Worm (Caenorhabditis elegans) whole organism, young adult: Measurements from ENCODE around the gene C16A3.6.

ENCODE experiments used
- B0019.2 ChIP-seq: fragments of 200-800 bp; sonication (Bioruptor generic); conservative IDR thresholded peaks from 2 replicates; pipeline ENCODE4 v1.3.6; 2022; ENCODE audit warnings: missing genetic modification reagents, missing genetic modification characterization, missing compliant biosample characterization
- B0035.1 ChIP-seq: sonication (generic microtip); optimal IDR thresholded peaks from 2 replicates; lab custom pipeline; 2016; ENCODE audit warnings: missing genetic modification characterization, mild to moderate bottlenecking, missing compliant biosample characterization, missing genotype, missing genetic modification reagents
- F10E7.11 ChIP-seq: sonication (generic microtip); optimal IDR thresholded peaks from 2 replicates; lab custom pipeline; 2017; ENCODE audit warnings: mild to moderate bottlenecking, missing genetic modification characterization, moderate library complexity, missing compliant biosample characterization
- F57A8.1 ChIP-seq: fragments of 200-800 bp; sonication (Bioruptor generic); optimal IDR thresholded peaks from 2 replicates; lab custom pipeline; 2018; ENCODE audit warnings: mild to moderate bottlenecking, missing genetic modification characterization, moderate library complexity, missing compliant biosample characterization
- F57C9.4 ChIP-seq: sonication (generic microtip); optimal IDR thresholded peaks from 2 replicates; lab custom pipeline; 2017; ENCODE audit warnings: mild to moderate bottlenecking, missing genetic modification characterization, missing compliant biosample characterization
- T07F8.4 ChIP-seq: sonication (generic microtip); optimal IDR thresholded peaks from 2 replicates; lab custom pipeline; 2016; ENCODE audit warnings: mild to moderate bottlenecking, missing genetic modification characterization, moderate library complexity, missing compliant biosample characterization
- T26A5.8 ChIP-seq: sonication (generic microtip); optimal IDR thresholded peaks from 2 replicates; lab custom pipeline; 2016; ENCODE audit warnings: missing genetic modification characterization, missing compliant biosample characterization
- Y53G8AR.9 ChIP-seq: fragments of 200-800 bp; sonication (Bioruptor generic); conservative IDR thresholded peaks from 2 replicates; pipeline ENCODE4 v1.3.6; 2022; ENCODE audit warnings: missing genetic modification reagents, missing genetic modification characterization, missing compliant biosample characterization
- Y67H2A.10 ChIP-seq: fragments of 200-800 bp; sonication (Bioruptor generic); conservative IDR thresholded peaks from 2 replicates; pipeline ENCODE4 v1.3.6; 2022; ENCODE audit warnings: missing genetic modification reagents, missing genetic modification characterization, missing compliant biosample characterization
- Y79H2A.3 ChIP-seq: fragments of 200-800 bp; sonication (Bioruptor generic); conservative IDR thresholded peaks from 2 replicates; pipeline ENCODE4 v1.3.6; 2022; ENCODE audit warnings: missing genetic modification reagents, missing genetic modification characterization, missing compliant biosample characterization
- ZK185.1 ChIP-seq: sonication (generic microtip); optimal IDR thresholded peaks from 2 replicates; lab custom pipeline; 2016; ENCODE audit warnings: mild to moderate bottlenecking, missing genetic modification characterization, missing compliant biosample characterization; ENCODE audit not compliant: poor library complexity, severe bottlenecking
- atf-7 ChIP-seq: sonication (generic microtip); optimal IDR thresholded peaks from 2 replicates; lab custom pipeline; 2017; ENCODE audit warnings: mild to moderate bottlenecking, missing genetic modification characterization, missing compliant biosample characterization
- attf-6 ChIP-seq: fragments of 200-800 bp; sonication (Bioruptor generic); IDR thresholded peaks from 2 replicates; pipeline ENCODE4 v1.3.6; 2022; ENCODE audit warnings: missing genetic modification reagents, missing genetic modification characterization, missing compliant biosample characterization
- bed-1 ChIP-seq: fragments of 200-800 bp; sonication (Bioruptor generic); IDR thresholded peaks from 2 replicates; pipeline ENCODE4 v1.3.6; 2022; ENCODE audit warnings: missing genetic modification reagents, missing genetic modification characterization, missing compliant biosample characterization
- ccch-3 ChIP-seq: fragments of 200-800 bp; sonication (Bioruptor generic); optimal IDR thresholded peaks from 2 replicates; lab custom pipeline; 2018; ENCODE audit warnings: mild to moderate bottlenecking, missing genetic modification characterization, missing compliant biosample characterization
- cebp-1 ChIP-seq, 2 experiments: fragments of 200-800 bp in 1 of 2; sonication (Bioruptor generic) in 1 of 2; sonication (generic microtip) in 1 of 2; IDR thresholded peaks in 1 of 2; optimal IDR thresholded peaks in 1 of 2; 2 replicates each; pipeline versions ENCODE4 v1.3.6 to Lab custom; 2017 to 2022; ENCODE audit warnings: missing compliant biosample characterization in 2 of 2, missing genetic modification characterization in 2 of 2, mild to moderate bottlenecking in 1 of 2, missing genetic modification reagents in 1 of 2, moderate library complexity in 1 of 2
- cebp-2 ChIP-seq: fragments of 200-800 bp; sonication (Bioruptor generic); IDR thresholded peaks from 2 replicates; pipeline ENCODE4 v1.3.6; 2022; ENCODE audit warnings: missing genetic modification characterization, missing compliant biosample characterization
- ceh-40 ChIP-seq: fragments of 200-800 bp; sonication (Bioruptor generic); IDR thresholded peaks from 2 replicates; pipeline ENCODE4 v1.3.6; 2022; ENCODE audit warnings: missing genetic modification characterization, missing compliant biosample characterization
- dpl-1 ChIP-seq: fragments of 150-350 bp; optimal IDR thresholded peaks from 2 replicates; lab custom pipeline; 2014; ENCODE audit warnings: missing biosample characterization, missing genetic modification reagents, missing genetic modification characterization
- egl-44 ChIP-seq: fragments of 200-800 bp; sonication (Bioruptor generic); IDR thresholded peaks from 2 replicates; pipeline ENCODE4 v1.3.6; 2022; ENCODE audit warnings: missing genetic modification reagents, missing genetic modification characterization, missing compliant biosample characterization
- egrh-3 ChIP-seq: fragments of 200-800 bp; sonication (Bioruptor generic); IDR thresholded peaks from 2 replicates; pipeline ENCODE4 v1.3.6; 2022; ENCODE audit warnings: missing genetic modification reagents, missing genetic modification characterization, missing compliant biosample characterization
- ets-4 ChIP-seq: fragments of 200-800 bp; sonication (Bioruptor generic); optimal IDR thresholded peaks from 2 replicates; lab custom pipeline; 2018; ENCODE audit warnings: mild to moderate bottlenecking, missing genetic modification characterization, missing compliant biosample characterization
- hlh-12 ChIP-seq: sonication (generic microtip); optimal IDR thresholded peaks from 2 replicates; lab custom pipeline; 2016; ENCODE audit warnings: missing genetic modification characterization, missing compliant biosample characterization
- hrde-1 ChIP-seq: sonication (generic microtip); optimal IDR thresholded peaks from 2 replicates; lab custom pipeline; 2016; ENCODE audit warnings: missing genetic modification characterization, mild to moderate bottlenecking, missing compliant biosample characterization, moderate library complexity, missing genotype, missing genetic modification reagents, borderline replicate concordance
- hsf-1 ChIP-seq: fragments of 200-800 bp; sonication (Bioruptor generic); IDR thresholded peaks from 2 replicates; pipeline ENCODE4 v1.3.6; 2022; ENCODE audit warnings: missing genetic modification reagents, missing genetic modification characterization, missing compliant biosample characterization
- lag-1 ChIP-seq: fragments of 200-800 bp; sonication (Bioruptor generic); IDR thresholded peaks from 2 replicates; pipeline ENCODE4 v1.3.6; 2022; ENCODE audit warnings: missing genetic modification reagents, missing genetic modification characterization, missing compliant biosample characterization
- lin-26 ChIP-seq: fragments of 200-800 bp; sonication (Bioruptor generic); IDR thresholded peaks from 2 replicates; pipeline ENCODE4 v1.3.6; 2022; ENCODE audit warnings: missing genetic modification reagents, missing genetic modification characterization, missing compliant biosample characterization
- lin-35 ChIP-seq, 3 experiments: fragments of 150-350 bp in 2 of 3; sonication (generic microtip) in 1 of 3; optimal IDR thresholded peaks; 2 replicates each; lab custom pipeline; 2014 to 2018; ENCODE audit warnings: missing biosample characterization in 3 of 3, missing genetic modification characterization in 3 of 3, missing genetic modification reagents in 3 of 3
- lin-40 ChIP-seq: sonication (generic microtip); optimal IDR thresholded peaks from 2 replicates; lab custom pipeline; 2016; ENCODE audit warnings: missing genetic modification characterization, mild to moderate bottlenecking, missing compliant biosample characterization, missing genotype, missing genetic modification reagents
- lir-1 ChIP-seq: fragments of 200-800 bp; sonication (Bioruptor generic); conservative IDR thresholded peaks from 2 replicates; pipeline ENCODE4 v1.3.6; 2022; ENCODE audit warnings: missing genetic modification reagents, missing genetic modification characterization, missing compliant biosample characterization
- madf-10 ChIP-seq: sonication (generic microtip); optimal IDR thresholded peaks from 2 replicates; lab custom pipeline; 2016; ENCODE audit warnings: mild to moderate bottlenecking, missing genetic modification characterization, missing compliant biosample characterization
- mes-4 ChIP-seq: sonication (generic microtip); optimal IDR thresholded peaks from 2 replicates; lab custom pipeline; 2016; ENCODE audit warnings: missing genotype, missing genetic modification characterization, missing compliant biosample characterization
- mxl-1 ChIP-seq: sonication (generic microtip); optimal IDR thresholded peaks from 2 replicates; lab custom pipeline; 2016; ENCODE audit warnings: missing genetic modification characterization, missing compliant biosample characterization
- nhr-120 ChIP-seq: fragments of 200-800 bp; sonication (Bioruptor generic); IDR thresholded peaks from 2 replicates; pipeline ENCODE4 v1.3.6; 2022; ENCODE audit warnings: missing genetic modification characterization, missing compliant biosample characterization
- nhr-80 ChIP-seq: sonication (generic microtip); optimal IDR thresholded peaks from 2 replicates; lab custom pipeline; 2016; ENCODE audit warnings: missing genetic modification characterization, missing compliant biosample characterization
- rec-8 ChIP-seq, 2 experiments: sonication (generic microtip); optimal IDR thresholded peaks; 2 replicates each; lab custom pipeline; 2016; ENCODE audit warnings: mild to moderate bottlenecking in 2 of 2, missing genetic modification characterization in 2 of 2, missing genetic modification reagents in 2 of 2, missing genotype in 2 of 2, missing biosample characterization in 1 of 2, missing compliant biosample characterization in 1 of 2, moderate library complexity in 1 of 2
- repo-1 ChIP-seq: sonication (generic microtip); optimal IDR thresholded peaks from 2 replicates; lab custom pipeline; 2017; ENCODE audit warnings: mild to moderate bottlenecking, missing genetic modification characterization, missing compliant biosample characterization
- sdz-38 ChIP-seq: sonication (generic microtip); optimal IDR thresholded peaks from 2 replicates; lab custom pipeline; 2016; ENCODE audit warnings: missing genotype, missing genetic modification characterization, missing compliant biosample characterization
- snpc-1.3 ChIP-seq: sonication (generic microtip); optimal IDR thresholded peaks from 2 replicates; lab custom pipeline; 2017; ENCODE audit warnings: missing genetic modification characterization, mild to moderate bottlenecking, missing compliant biosample characterization, antibody characterized with exemption, moderate library complexity, missing genotype, missing genetic modification reagents; ENCODE audit not compliant: insufficient read depth
- snpc-3.4 ChIP-seq: sonication (generic microtip); optimal IDR thresholded peaks from 2 replicates; lab custom pipeline; 2017; ENCODE audit warnings: missing genetic modification characterization, mild to moderate bottlenecking, missing compliant biosample characterization, antibody characterized with exemption, moderate library complexity, missing genotype, missing genetic modification reagents
- snpc-4 ChIP-seq, 5 experiments: fragments of 150-350 bp in 1 of 5; sonication (generic microtip) in 4 of 5; optimal IDR thresholded peaks; 2 replicates each; lab custom pipeline; 2014 to 2018; ENCODE audit warnings: missing genetic modification characterization in 5 of 5, missing biosample characterization in 3 of 5, antibody characterized with exemption in 2 of 5, mild to moderate bottlenecking in 2 of 5, missing compliant biosample characterization in 2 of 5, missing genotype in 2 of 5, moderate library complexity in 2 of 5, missing genetic modification reagents in 1 of 5
- tbp1 ChIP-seq: fragments of 200-800 bp; sonication (Bioruptor generic); optimal IDR thresholded peaks from 2 replicates; lab custom pipeline; 2018; ENCODE audit warnings: mild to moderate bottlenecking, missing genetic modification characterization, missing compliant biosample characterization
- unc-130 ChIP-seq: sonication (generic microtip); optimal IDR thresholded peaks from 2 replicates; lab custom pipeline; 2016; ENCODE audit warnings: missing genetic modification reagents, missing genetic modification characterization, missing compliant biosample characterization
- xnd-1 ChIP-seq: sonication (generic microtip); optimal IDR thresholded peaks from 2 replicates; lab custom pipeline; 2016; ENCODE audit warnings: missing genotype, missing genetic modification reagents, missing genetic modification characterization, missing compliant biosample characterization
- zim-3 ChIP-seq: sonication (generic microtip); optimal IDR thresholded peaks from 2 replicates; lab custom pipeline; 2017; ENCODE audit warnings: mild to moderate bottlenecking, missing genetic modification characterization, moderate library complexity, missing compliant biosample characterization
- ztf-28 ChIP-seq: fragments of 200-800 bp; sonication (Bioruptor generic); IDR thresholded peaks from 2 replicates; pipeline ENCODE4 v1.3.6; 2022; ENCODE audit warnings: missing genetic modification reagents, missing genetic modification characterization, missing compliant biosample characterization
- ztf-3 ChIP-seq: fragments of 200-800 bp; sonication (Bioruptor generic); optimal IDR thresholded peaks from 2 replicates; lab custom pipeline; 2018; ENCODE audit warnings: mild to moderate bottlenecking, missing genetic modification characterization, missing compliant biosample characterization
- ztf-6 ChIP-seq: fragments of 200-800 bp; sonication (Bioruptor generic); IDR thresholded peaks from 2 replicates; pipeline ENCODE4 v1.3.6; 2022; ENCODE audit warnings: missing genetic modification reagents, missing genetic modification characterization, missing compliant biosample characterization

Gene C16A3.6

DNA sequence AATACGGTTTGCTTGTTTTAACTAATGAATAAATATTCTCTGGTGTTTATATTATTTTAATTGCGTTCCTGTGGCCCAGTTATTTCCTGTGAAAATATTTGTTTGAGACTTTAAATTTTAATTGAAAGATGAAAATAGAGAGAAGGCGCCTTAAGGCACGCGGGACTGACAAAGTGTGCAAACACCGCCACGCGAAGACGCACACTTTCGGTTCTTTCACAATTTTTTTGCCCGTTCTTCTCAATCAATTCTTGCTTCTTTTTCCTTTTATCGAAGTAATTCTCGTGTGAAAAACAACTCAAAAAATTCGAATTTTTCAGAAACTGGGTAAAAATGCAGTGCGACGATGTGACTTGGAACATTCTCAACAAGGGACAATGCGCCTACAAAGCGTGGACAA, at the start of gene C16A3.6:
TSS of gene C16A3.6 (plus strand) at position 84 of the 400 bp plus-strand sequence.
- no peak for TF ChIP-seq rec-8 (tag; optimal IDR thresholded peaks at IDR 0.05; lab: Kevin White, UChicago)
- TF ChIP-seq egrh-3, result no peak
- no peak for TF ChIP-seq mxl-1
- TF ChIP-seq Y79H2A.3, result no peak
- no peak for TF ChIP-seq T26A5.8 (tag; lab: Kevin White, UChicago)
- no peak for TF ChIP-seq cebp-2 (GFP tag; lab: Robert Waterston, UW)
- TF ChIP-seq F57A8.1 (GFP tag; lab: Kevin White, UChicago), result no peak
- no peak for TF ChIP-seq mes-4 (tag; lab: Kevin White, UChicago)
- TF ChIP-seq unc-130 (GFP tag; lab: Kevin White, UChicago), result no peak
- TF ChIP-seq ceh-40 (GFP tag; lab: Robert Waterston, UW), result no peak
- no peak for TF ChIP-seq lag-1 (GFP tag; lab: Robert Waterston, UW)
- no peak for TF ChIP-seq hlh-12
- no peak for TF ChIP-seq cebp-1 (GFP tag; IDR thresholded peaks at IDR 0.05; lab: Robert Waterston, UW)
- peak; percentile 72 for TF ChIP-seq cebp-1 (tag; optimal IDR thresholded peaks at IDR 0.05; lab: Kevin White, UChicago)
- no peak for TF ChIP-seq Y67H2A.10 (GFP tag; lab: Robert Waterston, UW)
- no peak for TF ChIP-seq atf-7
- no peak for TF ChIP-seq ets-4
- TF ChIP-seq B0035.1 (tag; lab: Kevin White, UChicago), result no peak
- no peak for TF ChIP-seq bed-1 (GFP tag; lab: Robert Waterston, UW)
- TF ChIP-seq zim-3 (tag; lab: Kevin White, UChicago), result no peak
- TF ChIP-seq Y53G8AR.9 (GFP tag; lab: Robert Waterston, UW), result no peak
- no peak for TF ChIP-seq F10E7.11 (tag; lab: Kevin White, UChicago)
- no peak for TF ChIP-seq snpc-3.4 (tag; lab: Kevin White, UChicago)
- no peak for TF ChIP-seq lin-26
- TF ChIP-seq dpl-1 (GFP tag; lab: Kevin White, UChicago), result no peak
- TF ChIP-seq madf-10 (tag; lab: Kevin White, UChicago), result no peak
- no peak for TF ChIP-seq sdz-38 (tag; lab: Kevin White, UChicago)
- TF ChIP-seq F57C9.4, result no peak
- TF ChIP-seq ztf-28 (GFP tag; lab: Robert Waterston, UW), result no peak
- peak; percentile 27 for TF ChIP-seq repo-1 (tag; lab: Kevin White, UChicago)
- TF ChIP-seq nhr-120 (GFP tag; lab: Robert Waterston, UW), result no peak
- no peak for TF ChIP-seq ZK185.1 (tag; lab: Kevin White, UChicago)
- no peak for TF ChIP-seq ccch-3 (GFP tag; lab: Kevin White, UChicago)
- TF ChIP-seq snpc-1.3 (tag; lab: Kevin White, UChicago), result peak; percentile 13
- TF ChIP-seq hsf-1 (GFP tag; lab: Robert Waterston, UW), result no peak
- no peak for TF ChIP-seq B0019.2 (GFP tag; lab: Robert Waterston, UW)
- no peak for TF ChIP-seq ztf-6 (GFP tag; lab: Robert Waterston, UW)
- TF ChIP-seq lin-40 (tag; lab: Kevin White, UChicago), result peak; percentile 4
- TF ChIP-seq attf-6, result no peak
- peak; percentile 15 for TF ChIP-seq tbp1 (GFP tag; lab: Kevin White, UChicago)
- no peak for TF ChIP-seq T07F8.4
- TF ChIP-seq nhr-80, result no peak
- no peak for TF ChIP-seq lin-35 (GFP tag; optimal IDR thresholded peaks at IDR 0.05; lab: Kevin White, UChicago)
- no peak for TF ChIP-seq xnd-1 (tag; lab: Kevin White, UChicago)
- no peak for TF ChIP-seq egl-44
- TF ChIP-seq ztf-3 (GFP tag; lab: Kevin White, UChicago), result no peak
- no peak for TF ChIP-seq snpc-4 (GFP tag; optimal IDR thresholded peaks at IDR 0.05; lab: Kevin White, UChicago)
- no peak for TF ChIP-seq snpc-4 (tag; optimal IDR thresholded peaks at IDR 0.05; lab: Kevin White, UChicago)
- TF ChIP-seq hrde-1, result no peak
- TF ChIP-seq lir-1, result no peak
